Worm (Caenorhabditis elegans) whole organism, midembryonic: ENCODE measurements around the gene F54B11.10.

Source experiments
- T22C8.4 ChIP-seq: fragments of 200-800 bp; sonication (Bioruptor generic); IDR thresholded peaks from 2 replicates; pipeline ENCODE4 v1.3.6; 2022; ENCODE audit warnings: missing genetic modification characterization, missing compliant biosample characterization
- cog-1 ChIP-seq: sonication (generic microtip); optimal IDR thresholded peaks from 2 replicates; lab custom pipeline; 2016; ENCODE audit warnings: missing genetic modification characterization, missing compliant biosample characterization
- flt-1 ChIP-seq: fragments of 200-800 bp; sonication (Bioruptor generic); IDR thresholded peaks from 2 replicates; pipeline ENCODE4 v1.3.6; 2022; ENCODE audit warnings: missing genetic modification characterization, missing compliant biosample characterization
- klf-2 ChIP-seq: fragments of 200-800 bp; sonication (Bioruptor generic); conservative IDR thresholded peaks from 2 replicates; pipeline ENCODE4 v1.3.6; 2022; ENCODE audit warnings: missing genetic modification reagents, missing genetic modification characterization, missing compliant biosample characterization
- ref-1 ChIP-seq: fragments of 200-800 bp; sonication (Bioruptor generic); conservative IDR thresholded peaks from 2 replicates; pipeline ENCODE4 v1.3.6; 2022; ENCODE audit warnings: missing genetic modification reagents, missing genetic modification characterization, missing compliant biosample characterization
- tab-1 ChIP-seq: fragments of 200-800 bp; sonication (Bioruptor generic); IDR thresholded peaks from 2 replicates; pipeline ENCODE4 v1.3.6; 2022; ENCODE audit warnings: missing genetic modification characterization, missing compliant biosample characterization
- ztf-29 ChIP-seq: fragments of 200-800 bp; sonication (Bioruptor generic); IDR thresholded peaks from 2 replicates; pipeline ENCODE4 v1.3.6; 2022; ENCODE audit warnings: missing genetic modification reagents, missing genetic modification characterization, missing compliant biosample characterization

DNA sequence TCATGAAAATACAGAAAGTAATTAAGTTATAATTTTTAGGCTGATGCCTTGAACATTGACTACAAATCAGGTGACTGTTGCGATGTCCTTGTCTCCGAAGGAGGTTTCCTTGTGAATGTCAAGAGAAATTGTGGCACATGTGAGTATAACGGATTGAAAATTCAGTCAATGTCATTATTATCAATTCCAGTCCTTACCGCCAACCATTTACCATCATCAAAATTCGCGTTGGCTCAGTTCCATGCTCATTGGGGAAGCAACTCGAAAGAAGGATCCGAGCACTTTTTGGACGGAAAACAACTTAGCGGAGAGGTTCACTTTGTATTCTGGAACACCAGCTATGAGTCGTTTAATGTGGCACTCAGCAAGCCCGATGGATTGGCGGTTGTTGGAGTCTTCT, 38.6 kb upstream of the F54B11.10 start:
- no peak for TF ChIP-seq tab-1 (GFP tag; lab: Robert Waterston, UW)
- no peak for TF ChIP-seq flt-1 (GFP tag; lab: Robert Waterston, UW)
- TF ChIP-seq T22C8.4 (GFP tag; lab: Robert Waterston, UW), result no peak
- no peak for TF ChIP-seq ref-1
- TF ChIP-seq cog-1 (tag; lab: Kevin White, UChicago), result no peak
- TF ChIP-seq klf-2, result no peak
- no peak for TF ChIP-seq ztf-29
